Fruit fly (Drosophila melanogaster): ENCODE results near the gene Wdr82.
A peak's percentile ranks its signal among the peaks of the same experiment; 100 is the strongest.

Gene Wdr82

DNA sequence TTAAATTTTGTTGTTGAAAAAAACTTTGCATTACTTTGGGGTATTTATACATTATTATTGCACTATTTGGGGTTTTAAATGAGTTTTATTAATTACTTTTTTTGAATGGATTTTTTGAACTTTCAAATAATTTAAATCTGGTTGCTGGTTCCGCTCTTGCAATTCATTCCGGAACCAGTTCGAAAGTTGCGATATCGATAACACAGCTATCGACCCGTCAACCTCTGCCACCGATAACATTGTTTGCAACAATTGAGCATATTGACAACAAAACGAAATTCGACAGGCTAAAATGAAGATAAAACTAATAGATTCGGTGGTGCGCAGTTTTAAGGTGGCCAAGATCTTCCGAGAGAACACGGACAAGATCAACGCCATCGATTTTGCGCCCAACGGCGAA lies at the start of gene Wdr82:
Gene Wdr82 (plus strand): TSS at position 227 of the 400 bp plus-strand sequence.
- TF ChIP-seq Sox102F (GFP tag; optimal IDR thresholded peaks at IDR 0.05) (no peak), OdsH (GFP tag; optimal IDR thresholded peaks at IDR 0.05) (no peak), dsx (GFP tag; optimal IDR thresholded peaks at IDR 0.05; ENCODE audit: poor library complexity, severe bottlenecking) (peak; percentile 70), CG8319 (GFP tag; optimal IDR thresholded peaks at IDR 0.05) (no peak), achi (GFP tag; optimal IDR thresholded peaks at IDR 0.05) (no peak), Eip78C (GFP tag) (peak; percentile 3), svp (GFP tag) (peak; percentile 82), CG34406 (GFP tag; optimal IDR thresholded peaks at IDR 0.05) (no peak)

DNA sequence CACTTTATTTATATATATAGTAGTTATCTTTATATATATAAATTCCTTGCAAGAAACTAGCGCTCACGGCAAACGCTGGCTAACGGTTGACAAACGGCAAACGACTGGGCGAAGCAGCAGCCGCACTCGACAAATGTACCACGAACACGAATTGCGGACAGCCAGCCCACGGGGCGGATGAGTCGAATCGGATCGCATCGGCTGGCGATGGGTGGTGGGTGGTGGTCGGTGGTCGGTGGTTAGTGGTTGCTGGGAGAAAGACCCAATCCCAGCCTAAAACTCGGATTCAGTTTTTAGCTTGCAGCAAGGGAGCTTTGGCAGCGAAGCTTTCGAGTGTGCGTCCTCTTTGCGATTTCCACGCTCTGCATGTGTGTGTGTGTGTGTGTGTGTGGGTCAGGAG lies 49.1 kb upstream of the Wdr82 start, which contains the start of gene CG7781:
Gene CG7781 (minus strand): TSS at position 260 of the 400 bp plus-strand sequence.
- TF ChIP-seq CG15336 (GFP tag; IDR thresholded peaks at IDR 0.05) (peak; percentile 37; the same call in 1 of the 2 replicates), CG8119 (GFP tag; IDR thresholded peaks at IDR 0.05) (0 out of 3 replicates have a peak, but pooled peaks have one; percentile 13), Hr4 (GFP tag; optimal IDR thresholded peaks at IDR 0.05) (no peak), eg (GFP tag; IDR thresholded peaks at IDR 0.05) (0 out of 3 replicates have a peak, but pooled peaks have one; percentile 13)

dm6 chr2L:8326414-8327271 lies 47.6 kb upstream of the Wdr82 start:
- TF ChIP-seq esn (GFP tag; optimal IDR thresholded peaks at IDR 0.05) (peak; percentile 58), Hr38 (GFP tag; optimal IDR thresholded peaks at IDR 0.05) (no peak), CG32006 (GFP tag; optimal IDR thresholded peaks at IDR 0.05) (peak; percentile 46), CG6163 (GFP tag; IDR thresholded peaks at IDR 0.05) (no peak), CG6854 (GFP tag; optimal IDR thresholded peaks at IDR 0.05) (no peak), CG6276 (GFP tag; optimal IDR thresholded peaks at IDR 0.05) (no peak), CG10631 (GFP tag; optimal IDR thresholded peaks at IDR 0.05) (peak; percentile 12), eg (GFP tag; IDR thresholded peaks at IDR 0.05) (peak; percentile 70; the same call in 1 of the 3 replicates), pdm3 (GFP tag; optimal IDR thresholded peaks at IDR 0.05) (peak; percentile 17), OdsH (GFP tag; optimal IDR thresholded peaks at IDR 0.05) (peak; percentile 36), ss (GFP tag; optimal IDR thresholded peaks at IDR 0.05) (no peak), topi (GFP tag; optimal IDR thresholded peaks at IDR 0.05) (peak; percentile 27), Sox14 (GFP tag; optimal IDR thresholded peaks at IDR 0.05) (no peak), Eip93F (GFP tag; optimal IDR thresholded peaks at IDR 0.05) (no peak), Lpt (GFP tag; optimal IDR thresholded peaks at IDR 0.05) (no peak), CG34406 (GFP tag; optimal IDR thresholded peaks at IDR 0.05) (peak; percentile 41), spab (GFP tag; optimal IDR thresholded peaks at IDR 0.05) (no peak), svp (GFP tag) (peak; percentile 91), vri (GFP tag; optimal IDR thresholded peaks at IDR 0.05) (peak; percentile 3), Eip75B (GFP tag; optimal IDR thresholded peaks at IDR 0.05) (no peak), Eip78C (GFP tag) (peak; percentile 80), Smox (GFP tag; optimal IDR thresholded peaks at IDR 0.05) (peak; percentile 11), CG11762 (GFP tag; optimal IDR thresholded peaks at IDR 0.05; ENCODE audit: insufficient read depth) (no peak), salr (GFP tag; optimal IDR thresholded peaks at IDR 0.05) (no peak), CG3032 (tag; optimal IDR thresholded peaks at IDR 0.05) (no peak), CG6792 (GFP tag; optimal IDR thresholded peaks at IDR 0.05) (peak; percentile 22), achi (GFP tag; optimal IDR thresholded peaks at IDR 0.05) (no peak), CG31627 (GFP tag; optimal IDR thresholded peaks at IDR 0.05) (peak; percentile 6), Gug (GFP tag; IDR thresholded peaks at IDR 0.05) (no peak), CG11902 (GFP tag; optimal IDR thresholded peaks at IDR 0.05) (no peak), CG8319 (GFP tag; optimal IDR thresholded peaks at IDR 0.05) (no peak), CG9139 (GFP tag; optimal IDR thresholded peaks at IDR 0.05) (no peak), CG8119 (GFP tag; IDR thresholded peaks at IDR 0.05) (peak; percentile 59), fd59A (GFP tag; optimal IDR thresholded peaks at IDR 0.05) (no peak), Ets96B (tag; optimal IDR thresholded peaks at IDR 0.05) (no peak), CG1621 (tag; optimal IDR thresholded peaks at IDR 0.05) (no peak), fkh (GFP tag; optimal IDR thresholded peaks at IDR 0.05) (peak; percentile 19), CG7368 (GFP tag; optimal IDR thresholded peaks at IDR 0.05) (no peak), CG10669 (GFP tag; optimal IDR thresholded peaks at IDR 0.05) (no peak), lz (GFP tag; optimal IDR thresholded peaks at IDR 0.05) (peak; percentile 30), CG11294 (GFP tag; IDR thresholded peaks at IDR 0.05) (no peak)

All from whole organism, prepupa.